Worm (Caenorhabditis elegans): ENCODE results near the gene B0228.8.

Gene B0228.8

ce11 chrII:7781102-7781616 lies 19.8 kb upstream of the B0228.8 start, which contains the start of the genes snpc-1.1 and spdl-1:
Gene snpc-1.1 (minus strand): TSS chrII:7781301.
Gene spdl-1 (plus strand): TSS chrII:7781566.
- TF ChIP-seq ceh-31 (tag; optimal IDR thresholded peaks at IDR 0.05) (no peak), ceh-30 (tag; optimal IDR thresholded peaks at IDR 0.05) (no peak), T23F11.4 (GFP tag; optimal IDR thresholded peaks at IDR 0.05) (no peak)

DNA sequence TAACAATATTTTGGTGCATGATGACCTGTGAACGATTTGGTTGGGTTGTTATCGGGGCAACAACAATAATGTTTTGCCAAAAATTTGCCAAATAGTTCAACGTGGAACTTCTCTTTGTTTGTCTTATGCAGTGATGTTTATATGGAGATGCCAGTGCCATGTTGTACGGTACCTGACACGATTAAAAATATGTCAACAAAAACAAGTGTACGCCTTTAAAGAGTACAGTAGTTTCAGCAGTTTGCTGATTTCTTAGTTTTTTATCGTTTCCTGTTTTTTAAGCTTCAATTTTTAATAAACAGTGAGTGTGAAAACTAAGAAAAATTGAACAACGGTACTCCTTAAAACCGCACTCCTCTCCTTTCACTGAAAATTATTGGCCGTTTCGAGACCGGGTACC lies 16.9 kb upstream of the B0228.8 start:
- TF ChIP-seq mec-3 (tag; optimal IDR thresholded peaks at IDR 0.05; ENCODE audit: borderline replicate concordance) (no peak), ceh-2 (tag; optimal IDR thresholded peaks at IDR 0.05) (no peak), hlh-15 (tag; optimal IDR thresholded peaks at IDR 0.05) (no peak), ceh-31 (tag; optimal IDR thresholded peaks at IDR 0.05) (no peak), ref-2 (tag; optimal IDR thresholded peaks at IDR 0.05) (no peak), ceh-45 (GFP tag; IDR thresholded peaks at IDR 0.05) (no peak), hlh-13 (GFP tag; optimal IDR thresholded peaks at IDR 0.05) (no peak), tbx-7 (tag; optimal IDR thresholded peaks at IDR 0.05) (no peak), sox-2 (GFP tag; IDR thresholded peaks at IDR 0.05) (no peak), elt-4 (tag; optimal IDR thresholded peaks at IDR 0.05) (no peak)

DNA sequence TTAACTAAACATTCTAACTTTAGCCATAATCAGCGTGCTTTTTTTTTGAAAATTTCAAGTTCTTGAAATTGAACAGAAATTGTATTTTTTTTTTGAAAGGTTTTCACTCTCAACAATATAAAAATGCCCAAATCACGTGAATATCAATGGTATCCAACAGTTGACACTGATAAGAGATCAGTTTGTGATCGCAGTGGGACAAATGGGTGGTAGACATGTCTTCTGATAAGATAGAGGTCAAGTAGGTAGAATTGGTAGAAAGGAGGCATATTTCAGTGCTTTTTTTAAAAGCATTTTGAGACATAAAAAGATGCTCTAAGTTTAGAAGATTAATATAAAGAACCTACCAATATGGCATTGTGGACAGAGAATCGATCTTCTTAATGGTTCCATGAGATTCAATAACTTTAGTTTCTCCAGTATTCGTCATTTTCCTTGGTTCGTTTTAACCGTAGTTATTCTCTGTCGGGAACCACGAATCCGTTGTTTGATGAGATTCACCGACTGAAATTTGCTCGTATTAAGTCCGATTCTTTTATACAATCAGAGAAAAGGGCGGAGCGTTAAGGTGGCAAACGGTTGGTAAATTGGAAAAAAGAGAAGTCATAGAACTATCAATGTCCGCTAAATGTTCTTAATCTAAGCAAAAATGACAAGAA lies 16.1 kb upstream of the B0228.8 start, which contains the start of gene mthf-1:
mthf-1 (minus strand) TSS at position 504 of the 659 bp plus-strand sequence.
- no peak for TF ChIP-seq unc-86 (tag; optimal IDR thresholded peaks at IDR 0.05)
- no peak for TF ChIP-seq ama-1 (optimal IDR thresholded peaks at IDR 0.05)
- no peak for TF ChIP-seq tbx-7 (tag; optimal IDR thresholded peaks at IDR 0.05)
- TF ChIP-seq hlh-30 (tag; optimal IDR thresholded peaks at IDR 0.05; ENCODE audit: insufficient read depth): peak; percentile 6
- no peak for TF ChIP-seq nhr-11 (tag; optimal IDR thresholded peaks at IDR 0.05)
- TF ChIP-seq pag-3 (tag; optimal IDR thresholded peaks at IDR 0.05; ENCODE audit: borderline replicate concordance): no peak
- no peak for TF ChIP-seq ceh-2 (tag; optimal IDR thresholded peaks at IDR 0.05)
- peak; percentile 81 for TF ChIP-seq elt-2 (tag; optimal IDR thresholded peaks at IDR 0.05)
- TF ChIP-seq sdc-2 (tag; optimal IDR thresholded peaks at IDR 0.05): no peak
- no peak for TF ChIP-seq ceh-24 (tag; optimal IDR thresholded peaks at IDR 0.05)
- no peak for TF ChIP-seq pat-9 (tag; optimal IDR thresholded peaks at IDR 0.05)

DNA sequence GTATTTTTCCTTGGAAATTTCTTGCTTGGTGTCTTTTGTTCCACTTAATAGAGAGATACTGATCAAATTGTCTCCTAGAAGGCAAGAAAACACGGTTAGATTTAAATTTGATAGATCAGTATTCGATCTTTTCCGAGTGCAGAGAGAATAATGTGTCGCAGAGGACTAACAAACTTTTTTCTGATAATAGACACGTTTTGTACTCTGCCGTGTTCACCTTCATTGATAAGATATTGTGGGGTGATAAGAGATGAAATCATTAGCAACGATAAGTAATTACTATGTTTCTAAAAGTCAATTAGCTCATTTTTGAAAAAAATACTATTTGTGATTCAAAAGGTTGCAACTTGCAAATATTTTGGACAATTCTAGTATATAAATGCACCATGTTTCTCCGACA lies 15.4 kb upstream of the B0228.8 start:
- TF ChIP-seq che-1 (tag; optimal IDR thresholded peaks at IDR 0.05) (no peak), elt-2 (tag; optimal IDR thresholded peaks at IDR 0.05) (peak; percentile 85), odd-2 (tag; optimal IDR thresholded peaks at IDR 0.05) (no peak)

DNA sequence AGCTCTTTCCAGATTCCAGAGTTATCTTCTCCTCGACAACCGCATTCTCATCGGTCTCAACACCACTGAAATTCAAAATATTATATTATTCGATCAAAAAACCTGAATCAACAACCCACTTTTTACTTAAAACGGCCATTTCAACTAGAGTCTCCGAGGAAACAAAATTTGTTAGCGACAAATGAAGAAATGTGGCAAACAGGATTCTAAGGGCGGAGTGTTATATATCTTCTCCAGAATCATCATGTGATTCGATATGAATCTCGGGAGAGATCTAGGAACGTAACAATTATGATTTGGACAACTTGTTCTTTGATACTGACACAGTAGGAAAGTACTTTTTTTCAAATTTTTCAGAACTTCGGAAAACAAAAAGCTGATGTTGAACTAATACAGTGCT lies 14.9 kb upstream of the B0228.8 start:
- TF ChIP-seq ceh-48 (tag; optimal IDR thresholded peaks at IDR 0.05) (no peak), lin-11 (tag; optimal IDR thresholded peaks at IDR 0.05) (no peak), zip-5 (tag; optimal IDR thresholded peaks at IDR 0.05) (no peak), Y22D7AL.16 (tag; optimal IDR thresholded peaks at IDR 0.05) (no peak)

DNA sequence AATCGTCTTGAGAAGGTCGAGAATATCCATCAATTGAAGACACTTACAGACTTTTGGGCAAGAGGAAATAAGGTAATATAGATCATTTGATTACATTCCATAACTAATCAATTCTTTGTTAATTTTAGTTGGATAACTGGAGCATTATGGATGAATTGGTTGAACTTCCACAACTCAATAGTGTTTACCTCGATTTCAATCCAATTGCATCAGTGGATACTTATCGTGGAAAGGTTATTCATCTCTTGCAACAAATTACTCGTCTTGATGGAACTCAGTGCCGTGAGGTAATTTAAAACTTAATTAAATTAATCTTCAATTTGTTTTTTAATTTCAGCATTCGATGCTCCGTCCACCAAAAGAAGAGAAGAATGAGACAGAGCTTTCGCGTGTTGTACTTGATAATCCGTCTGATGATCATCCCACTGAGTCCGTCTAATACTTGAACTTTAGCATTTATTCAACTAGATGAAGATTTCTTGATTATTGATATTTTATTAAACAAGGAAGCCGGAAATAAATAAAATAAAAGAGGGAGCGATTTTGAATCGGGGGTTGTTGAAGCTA lies 12.2 kb upstream of the B0228.8 start:
- TF ChIP-seq sox-4 (tag; optimal IDR thresholded peaks at IDR 0.05) (no peak), T23F11.4 (GFP tag; optimal IDR thresholded peaks at IDR 0.05) (no peak), elt-4 (tag; optimal IDR thresholded peaks at IDR 0.05) (no peak), nhr-11 (tag; optimal IDR thresholded peaks at IDR 0.05) (no peak), lim-6 (tag; optimal IDR thresholded peaks at IDR 0.05) (no peak), ceh-14 (tag; optimal IDR thresholded peaks at IDR 0.05) (no peak), ttx-3 (tag; optimal IDR thresholded peaks at IDR 0.05) (no peak), ceh-18 (tag; optimal IDR thresholded peaks at IDR 0.05) (no peak), pha-4 (tag; optimal IDR thresholded peaks at IDR 0.05) (no peak), npax-4 (tag; optimal IDR thresholded peaks at IDR 0.05) (no peak), C38D4.7 (GFP tag; optimal IDR thresholded peaks at IDR 0.05) (no peak)

Data from whole organism, late embryonic.